Worm (Caenorhabditis elegans) whole organism, mixed stage, embryonic: ENCODE results near the gene gst-20.

Source experiments
- M03D4.4 ChIP-seq: sonication (generic microtip); optimal IDR thresholded peaks from 2 replicates; lab custom pipeline; 2017; ENCODE audit warnings: mild to moderate bottlenecking, missing genetic modification characterization, missing compliant biosample characterization
- bed-3 ChIP-seq: fragments of 200-800 bp; sonication (Bioruptor generic); optimal IDR thresholded peaks from 3 replicates; lab custom pipeline; 2018; ENCODE audit warnings: mild to moderate bottlenecking, missing genetic modification characterization, moderate library complexity, missing compliant biosample characterization
- ceh-39 ChIP-seq: fragments of 150-350 bp; optimal IDR thresholded peaks from 2 replicates; lab custom pipeline; 2014; ENCODE audit warnings: missing biosample characterization, missing genetic modification characterization
- ceh-43 ChIP-seq: fragments of 200-800 bp; sonication (Bioruptor generic); optimal IDR thresholded peaks from 2 replicates; lab custom pipeline; 2018; ENCODE audit warnings: mild to moderate bottlenecking, missing genetic modification characterization, moderate library complexity, missing compliant biosample characterization
- ceh-83 ChIP-seq: fragments of 200-800 bp; sonication (Bioruptor generic); optimal IDR thresholded peaks from 2 replicates; lab custom pipeline; 2018; ENCODE audit warnings: mild to moderate bottlenecking, missing genetic modification characterization, missing compliant biosample characterization
- ces-1 ChIP-seq: fragments of 150-350 bp; optimal IDR thresholded peaks from 2 replicates; lab custom pipeline; 2014; ENCODE audit warnings: missing biosample characterization, missing genetic modification reagents, missing genetic modification characterization
- cnd-1 ChIP-seq: fragments of 200-800 bp; sonication (Bioruptor generic); optimal IDR thresholded peaks from 2 replicates; lab custom pipeline; 2018; ENCODE audit warnings: mild to moderate bottlenecking, missing genetic modification characterization, missing compliant biosample characterization
- drap-1 ChIP-seq: fragments of 200-800 bp; sonication (Bioruptor generic); optimal IDR thresholded peaks from 3 replicates; lab custom pipeline; 2018; ENCODE audit warnings: mild to moderate bottlenecking, missing genetic modification characterization, missing compliant biosample characterization
- elt-1 ChIP-seq: sonication (generic microtip); optimal IDR thresholded peaks from 2 replicates; lab custom pipeline; 2017; ENCODE audit warnings: missing genetic modification characterization, mild to moderate bottlenecking, missing compliant biosample characterization, antibody characterized with exemption, moderate library complexity, borderline replicate concordance; ENCODE audit not compliant: insufficient read depth
- elt-3 ChIP-seq: fragments of 150-350 bp; optimal IDR thresholded peaks from 2 replicates; lab custom pipeline; 2014; ENCODE audit warnings: missing biosample characterization, missing genetic modification characterization
- flh-1 ChIP-seq: fragments of 200-800 bp; sonication (Bioruptor generic); optimal IDR thresholded peaks from 2 replicates; lab custom pipeline; 2018; ENCODE audit warnings: mild to moderate bottlenecking, missing genetic modification characterization, moderate library complexity, missing compliant biosample characterization
- ham-2 ChIP-seq: fragments of 200-800 bp; sonication (Bioruptor generic); optimal IDR thresholded peaks from 2 replicates; lab custom pipeline; 2018; ENCODE audit warnings: mild to moderate bottlenecking, missing genetic modification characterization, missing compliant biosample characterization
- hlh-1 ChIP-seq: fragments of 150-350 bp; optimal IDR thresholded peaks from 2 replicates; lab custom pipeline; 2014; ENCODE audit warnings: missing biosample characterization, missing genetic modification reagents, missing genetic modification characterization
- lin-13 ChIP-seq: fragments of 150-350 bp; optimal IDR thresholded peaks from 2 replicates; lab custom pipeline; 2014; ENCODE audit warnings: missing biosample characterization, missing genetic modification characterization
- lin-32 ChIP-seq: fragments of 200-800 bp; sonication (Bioruptor generic); optimal IDR thresholded peaks from 2 replicates; lab custom pipeline; 2018; ENCODE audit warnings: mild to moderate bottlenecking, missing genetic modification characterization, missing compliant biosample characterization
- lsy-2 ChIP-seq: fragments of 150-350 bp; optimal IDR thresholded peaks from 2 replicates; lab custom pipeline; 2014; ENCODE audit warnings: missing biosample characterization, missing genetic modification characterization
- mab-5 ChIP-seq: fragments of 150-350 bp; optimal IDR thresholded peaks from 2 replicates; lab custom pipeline; 2014; ENCODE audit warnings: missing biosample characterization, missing genetic modification characterization
- mep-1 ChIP-seq: fragments of 150-350 bp; optimal IDR thresholded peaks from 2 replicates; lab custom pipeline; 2017; ENCODE audit warnings: missing biosample characterization, missing genetic modification reagents, missing genetic modification characterization, inconsistent platforms
- nhr-12 ChIP-seq: fragments of 150-350 bp; optimal IDR thresholded peaks from 2 replicates; lab custom pipeline; 2014; ENCODE audit warnings: missing biosample characterization, missing genetic modification characterization
- nhr-2 ChIP-seq: fragments of 150-350 bp; optimal IDR thresholded peaks from 2 replicates; lab custom pipeline; 2014; ENCODE audit warnings: missing biosample characterization, missing genetic modification characterization
- nhr-237 ChIP-seq: fragments of 150-350 bp; optimal IDR thresholded peaks from 2 replicates; lab custom pipeline; 2014; ENCODE audit warnings: missing biosample characterization, missing genetic modification characterization
- nhr-28 ChIP-seq: fragments of 150-350 bp; optimal IDR thresholded peaks from 2 replicates; lab custom pipeline; 2014; ENCODE audit warnings: missing biosample characterization, missing genetic modification characterization
- nhr-76 ChIP-seq: sonication (generic microtip); optimal IDR thresholded peaks from 2 replicates; lab custom pipeline; 2017; ENCODE audit warnings: missing biosample characterization, missing genetic modification characterization
- pha-4 ChIP-seq: fragments of 150-350 bp; optimal IDR thresholded peaks from 2 replicates; lab custom pipeline; 2018; ENCODE audit warnings: missing biosample characterization, missing genetic modification reagents, missing genetic modification characterization
- sem-2 ChIP-seq: fragments of 200-800 bp; sonication (Bioruptor generic); optimal IDR thresholded peaks from 2 replicates; lab custom pipeline; 2018; ENCODE audit warnings: mild to moderate bottlenecking, missing genetic modification characterization, missing compliant biosample characterization
- snpc-4 ChIP-seq: fragments of 150-350 bp; optimal IDR thresholded peaks from 2 replicates; lab custom pipeline; 2014; ENCODE audit warnings: missing biosample characterization, missing genetic modification characterization
- sptf-1 ChIP-seq: sonication (generic microtip); optimal IDR thresholded peaks from 2 replicates; lab custom pipeline; 2017; ENCODE audit warnings: mild to moderate bottlenecking, missing genetic modification characterization, moderate library complexity, missing compliant biosample characterization
- tbx-8 ChIP-seq: fragments of 200-800 bp; sonication (Bioruptor generic); optimal IDR thresholded peaks from 2 replicates; lab custom pipeline; 2018; ENCODE audit warnings: mild to moderate bottlenecking, missing genetic modification characterization, moderate library complexity, missing compliant biosample characterization
- unc-120 ChIP-seq: sonication (generic microtip); optimal IDR thresholded peaks from 2 replicates; lab custom pipeline; 2017; ENCODE audit warnings: missing genetic modification characterization, missing compliant biosample characterization; ENCODE audit not compliant: poor library complexity, severe bottlenecking
- unc-39 ChIP-seq: fragments of 150-350 bp; optimal IDR thresholded peaks from 2 replicates; lab custom pipeline; 2014; ENCODE audit warnings: missing biosample characterization, missing genetic modification characterization
- unc-62 ChIP-seq: fragments of 150-350 bp; optimal IDR thresholded peaks from 2 replicates; lab custom pipeline; 2014; ENCODE audit warnings: missing biosample characterization, missing genetic modification reagents, missing genetic modification characterization
- zip-8 ChIP-seq: fragments of 150-350 bp; optimal IDR thresholded peaks from 2 replicates; lab custom pipeline; 2014; ENCODE audit warnings: missing biosample characterization, missing genetic modification characterization
- ztf-11 ChIP-seq: fragments of 150-350 bp; optimal IDR thresholded peaks from 2 replicates; lab custom pipeline; 2014; ENCODE audit warnings: missing biosample characterization, missing genetic modification characterization

The gst-20 gene

DNA sequence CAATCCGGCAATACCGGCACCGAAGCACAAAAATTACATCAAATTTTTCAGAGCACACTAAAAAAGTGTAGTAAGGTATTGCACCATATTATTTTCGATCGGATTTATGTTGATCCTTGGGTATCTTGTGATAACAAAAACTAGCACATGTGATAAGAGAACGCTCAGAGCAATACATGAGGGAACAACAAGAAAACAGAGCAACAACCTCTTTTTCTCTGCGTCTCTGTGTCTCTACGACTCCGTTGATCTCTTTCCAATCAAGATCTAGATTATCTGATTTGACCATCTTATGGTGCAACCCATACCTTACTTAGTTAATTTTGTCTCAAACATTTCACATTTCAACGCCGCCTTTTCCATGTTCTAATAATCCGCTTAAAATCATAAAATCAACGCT lies 22.6 kb upstream of the gst-20 start, which contains the start of gene tag-10:
tag-10 (plus strand) TSS at position 347 of the 400 bp plus-strand sequence.
- no peak for TF ChIP-seq ham-2 (GFP tag; lab: Kevin White, UChicago)
- TF ChIP-seq elt-1 (tag; lab: Kevin White, UChicago), result peak; percentile 77
- no peak for TF ChIP-seq zip-8
- no peak for TF ChIP-seq nhr-12 (tag; lab: Kevin White, UChicago)
- TF ChIP-seq lin-32, result no peak
- no peak for TF ChIP-seq nhr-2 (tag; lab: Kevin White, UChicago)

DNA sequence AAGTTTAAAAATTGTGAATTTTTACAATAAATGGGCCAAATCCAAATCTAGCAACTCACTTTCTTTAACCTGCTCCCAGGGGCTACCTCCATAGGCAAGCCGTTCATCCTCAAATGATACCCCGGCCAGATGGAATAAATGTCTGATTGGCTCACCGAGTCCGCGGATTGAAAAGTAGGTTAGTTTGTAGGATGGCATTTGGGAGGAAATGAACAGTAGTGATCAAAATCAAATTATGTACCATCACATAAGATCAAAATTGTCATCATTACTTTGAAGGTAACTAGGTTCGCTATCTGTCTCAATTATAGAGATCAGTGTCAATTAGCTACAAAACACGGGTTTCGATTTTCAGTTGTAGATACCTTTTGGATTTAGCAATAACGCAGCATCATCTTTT lies 21.1 kb upstream of the gst-20 start, which contains the start of the genes gst-17 and gst-18:
gst-17 (minus strand) TSS at position 101 of the 400 bp plus-strand sequence.
gst-18 (minus strand) TSS at position 198 of the 400 bp plus-strand sequence.
- no peak for TF ChIP-seq sptf-1

DNA sequence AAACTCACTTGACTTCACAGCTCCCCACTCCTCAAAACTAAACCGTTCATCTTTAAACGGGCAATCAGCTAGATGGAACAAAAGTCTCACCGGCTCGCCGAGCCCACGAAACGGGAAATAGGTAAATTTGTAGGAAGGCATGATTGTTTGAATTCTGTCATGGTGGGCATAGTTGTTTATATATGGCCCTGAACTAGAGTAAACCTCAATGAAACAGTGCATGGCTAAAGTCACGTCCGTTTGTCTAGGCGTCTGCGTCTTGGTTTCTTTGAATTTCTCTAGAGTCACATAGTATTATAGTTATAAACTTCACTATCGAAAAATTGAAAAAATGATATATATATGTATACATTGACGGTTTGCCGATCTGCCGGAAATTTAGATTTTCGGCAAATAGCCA lies 17.4 kb upstream of the gst-20 start, which contains the start of gene gst-19:
gst-19 (minus strand) TSS at position 145 of the 400 bp plus-strand sequence.
- TF ChIP-seq unc-39 (tag; lab: Kevin White, UChicago) (no peak), ceh-43 (GFP tag; lab: Kevin White, UChicago) (no peak), sptf-1 (no peak), pha-4 (tag; lab: Kevin White, UChicago) (no peak), nhr-12 (tag; lab: Kevin White, UChicago) (no peak), ceh-39 (tag; lab: Kevin White, UChicago) (no peak), nhr-2 (tag; lab: Kevin White, UChicago) (no peak), nhr-237 (no peak), tbx-8 (GFP tag; lab: Kevin White, UChicago) (no peak), hlh-1 (no peak), lsy-2 (tag; lab: Kevin White, UChicago) (no peak), unc-62 (GFP tag; lab: Kevin White, UChicago) (no peak)

DNA sequence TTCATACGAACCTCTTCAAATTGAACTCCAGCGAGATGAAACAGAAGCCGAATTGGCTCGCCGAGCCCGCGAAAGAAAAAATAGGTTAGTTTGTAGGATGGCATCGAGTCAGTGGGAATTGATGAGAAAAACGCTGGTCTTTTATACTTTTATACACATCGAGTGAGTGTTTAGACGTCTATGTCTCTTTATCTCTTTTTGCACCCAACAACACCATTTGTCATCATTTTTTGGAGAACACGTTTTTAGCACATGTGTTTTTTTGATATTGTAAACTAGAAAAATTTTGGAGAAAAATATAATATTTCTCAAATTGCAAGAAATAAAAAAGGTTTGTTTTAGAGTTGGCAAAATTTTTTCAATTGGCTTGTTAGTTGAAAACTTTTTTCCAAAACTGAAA lies 14.7 kb upstream of the gst-20 start, which contains the start of gene gst-16:
gst-16 (minus strand) TSS at position 111 of the 400 bp plus-strand sequence.
- TF ChIP-seq sem-2 (GFP tag; lab: Kevin White, UChicago) (no peak), unc-120 (tag; lab: Kevin White, UChicago) (no peak), ces-1 (no peak), M03D4.4 (tag; lab: Kevin White, UChicago) (no peak), nhr-2 (tag; lab: Kevin White, UChicago) (no peak), elt-3 (tag; lab: Kevin White, UChicago) (no peak), ztf-11 (tag; lab: Kevin White, UChicago) (no peak), drap-1 (GFP tag; lab: Kevin White, UChicago) (no peak)

DNA sequence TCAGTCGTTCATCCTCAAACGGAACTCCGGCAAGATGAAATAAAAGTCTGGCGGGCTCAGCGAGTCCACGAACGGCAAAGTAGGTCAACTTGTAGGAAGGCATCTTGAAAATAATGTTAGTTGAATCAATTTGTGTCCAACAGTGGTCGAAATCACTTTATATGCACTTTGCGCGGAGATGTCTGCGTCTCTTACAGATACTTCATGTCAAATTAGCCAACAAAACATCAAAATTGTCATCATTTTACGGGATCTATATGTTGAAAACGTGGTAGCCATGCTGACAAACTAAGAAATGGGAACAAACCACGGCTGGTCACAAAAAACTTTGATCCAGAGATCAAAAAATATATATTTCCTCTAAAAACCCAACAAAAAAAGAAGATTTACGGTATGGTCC lies 8.2 kb upstream of the gst-20 start, which contains the start of gene gst-12:
gst-12 (minus strand) TSS at position 254 of the 400 bp plus-strand sequence.
- no peak for TF ChIP-seq flh-1 (GFP tag; lab: Kevin White, UChicago)
- TF ChIP-seq unc-62 (GFP tag; lab: Kevin White, UChicago), result peak; percentile 24

DNA sequence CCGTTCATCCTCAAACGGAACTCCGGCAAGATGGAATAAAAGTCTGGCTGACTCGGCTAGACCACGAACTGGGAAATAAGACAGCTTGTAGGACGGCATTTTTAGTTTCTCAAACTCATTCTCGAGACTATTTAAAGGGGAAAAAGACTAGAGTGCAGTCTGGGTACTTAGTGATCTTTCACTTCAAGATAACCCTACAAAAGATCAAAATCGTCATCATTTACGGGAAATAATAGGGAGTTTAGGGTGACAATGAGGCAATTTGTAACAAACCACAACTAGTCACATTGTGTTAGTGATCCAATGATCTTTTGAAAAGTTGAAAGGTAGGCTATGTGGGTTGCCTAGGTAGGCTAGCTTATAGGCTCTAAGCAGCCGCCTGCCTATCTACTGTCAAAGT lies 6.4 kb upstream of the gst-20 start, which contains the start of gene gst-14:
gst-14 (minus strand) TSS at position 101 of the 400 bp plus-strand sequence.
- TF ChIP-seq cnd-1 (tag; lab: Kevin White, UChicago) (no peak), sptf-1 (no peak), nhr-76 (tag; lab: Kevin White, UChicago) (no peak), bed-3 (GFP tag; lab: Kevin White, UChicago) (no peak), M03D4.4 (tag; lab: Kevin White, UChicago) (no peak), mep-1 (tag; lab: Kevin White, UChicago) (no peak), mab-5 (tag; lab: Kevin White, UChicago) (no peak), flh-1 (GFP tag; lab: Kevin White, UChicago) (no peak), lin-13 (tag; lab: Kevin White, UChicago) (no peak), ceh-83 (GFP tag; lab: Kevin White, UChicago) (no peak), zip-8 (no peak), snpc-4 (tag; lab: Kevin White, UChicago) (no peak), nhr-28 (tag; lab: Kevin White, UChicago) (no peak), pha-4 (tag; lab: Kevin White, UChicago) (no peak)
